Fruit fly (Drosophila melanogaster) whole organism, embryonic: ENCODE results near the gene CG43051.

Source experiments
- CG1024 ChIP-seq: fragments of 200-800 bp; sonication (Bioruptor generic); IDR thresholded peaks from 2 replicates; pipeline ENCODE4 v1.3.6; 2022; ENCODE audit warnings: missing biosample characterization, missing genetic modification characterization
- CG10267 ChIP-seq: fragments of 200-800 bp; sonication (Bioruptor generic); optimal IDR thresholded peaks from 2 replicates; lab custom pipeline; 2018; ENCODE audit warnings: missing biosample characterization, mild to moderate bottlenecking, missing genetic modification characterization, moderate library complexity
- CG10543 ChIP-seq: fragments of 200-800 bp; sonication (Bioruptor generic); optimal IDR thresholded peaks from 3 replicates; lab custom pipeline; 2017; ENCODE audit warnings: missing biosample characterization, mild to moderate bottlenecking, missing genetic modification characterization, moderate library complexity
- CG11504 ChIP-seq: fragments of 200-800 bp; sonication (Bioruptor generic); optimal IDR thresholded peaks from 3 replicates; lab custom pipeline; 2019; ENCODE audit warnings: missing biosample characterization, mild to moderate bottlenecking, missing genetic modification characterization, moderate library complexity
- CG17385 ChIP-seq: fragments of 200-800 bp; sonication (Bioruptor generic); optimal IDR thresholded peaks from 3 replicates; lab custom pipeline; 2018; ENCODE audit warnings: missing biosample characterization, mild to moderate bottlenecking, missing genetic modification characterization
- CG3281 ChIP-seq: fragments of 200-800 bp; sonication (Bioruptor generic); optimal IDR thresholded peaks from 3 replicates; lab custom pipeline; 2017; ENCODE audit warnings: missing biosample characterization, mild to moderate bottlenecking, missing genetic modification characterization
- CG5180 ChIP-seq: fragments of 200-800 bp; sonication (Bioruptor generic); optimal IDR thresholded peaks from 3 replicates; lab custom pipeline; 2017; ENCODE audit warnings: missing biosample characterization, missing genetic modification characterization, mild to moderate bottlenecking, moderate library complexity, missing genetic modification reagents
- CG5953 ChIP-seq: fragments of 200-800 bp; sonication (Bioruptor generic); IDR thresholded peaks from 2 replicates; pipeline ENCODE4 v1.3.6; 2022; ENCODE audit warnings: missing biosample characterization, missing genetic modification characterization
- CG6175 ChIP-seq: fragments of 200-800 bp; sonication (Bioruptor generic); IDR thresholded peaks from 3 replicates; pipeline ENCODE4 v1.3.6; 2022; ENCODE audit warnings: missing biosample characterization, missing genetic modification characterization
- CG7372 ChIP-seq: fragments of 200-800 bp; sonication (Bioruptor generic); IDR thresholded peaks from 2 replicates; pipeline ENCODE4 v1.3.6; 2022; ENCODE audit warnings: missing biosample characterization, missing genetic modification characterization
- CG7745 ChIP-seq: fragments of 200-800 bp; sonication (Bioruptor generic); optimal IDR thresholded peaks from 2 replicates; lab custom pipeline; 2018; ENCODE audit warnings: missing biosample characterization, mild to moderate bottlenecking, missing genetic modification characterization, moderate library complexity
- CG7963 ChIP-seq: fragments of 200-800 bp; sonication (Bioruptor generic); IDR thresholded peaks from 3 replicates; pipeline ENCODE4 v1.3.6; 2022; ENCODE audit warnings: missing biosample characterization, missing genetic modification characterization; ENCODE audit not compliant: partially characterized antibody
- CG8924 ChIP-seq: fragments of 200-800 bp; optimal IDR thresholded peaks from 3 replicates; lab custom pipeline; 2019; ENCODE audit warnings: missing biosample characterization, mild to moderate bottlenecking, missing genetic modification characterization, moderate library complexity
- Chrac-16 ChIP-seq: fragments of 200-800 bp; sonication (Bioruptor generic); optimal IDR thresholded peaks from 3 replicates; lab custom pipeline; 2016; ENCODE audit warnings: missing biosample characterization, missing genetic modification characterization
- Dad ChIP-seq: fragments of 200-800 bp; sonication (Bioruptor generic); optimal IDR thresholded peaks from 3 replicates; lab custom pipeline; 2016; ENCODE audit warnings: missing biosample characterization, missing genetic modification characterization
- Deaf1 ChIP-seq: fragments of 200-800 bp; optimal IDR thresholded peaks from 3 replicates; lab custom pipeline; 2019; ENCODE audit warnings: missing biosample characterization, mild to moderate bottlenecking, missing genetic modification characterization, moderate library complexity
- Drgx ChIP-seq: fragments of 200-800 bp; sonication (Bioruptor generic); IDR thresholded peaks from 2 replicates; pipeline ENCODE4 v1.3.6; 2022; ENCODE audit warnings: missing biosample characterization, missing genetic modification characterization
- Eip74EF ChIP-seq, 2 experiments: fragments of 200-800 bp in 1 of 2; fragments of >200 bp in 1 of 2; sonication (Bioruptor generic) in 1 of 2; optimal IDR thresholded peaks; 2 replicates each; lab custom pipeline; 2017 to 2019; ENCODE audit warnings: missing biosample characterization in 2 of 2, missing genetic modification characterization in 2 of 2, mild to moderate bottlenecking in 1 of 2, moderate library complexity in 1 of 2
- HHEX ChIP-seq: fragments of 200-800 bp; sonication (Bioruptor generic); optimal IDR thresholded peaks from 3 replicates; lab custom pipeline; 2017; ENCODE audit warnings: missing biosample characterization, mild to moderate bottlenecking, missing genetic modification characterization, missing genetic modification reagents
- Jarid2 ChIP-seq: fragments of 200-800 bp; sonication (Bioruptor generic); optimal IDR thresholded peaks from 3 replicates; lab custom pipeline; 2017; ENCODE audit warnings: mild to moderate bottlenecking, missing biosample characterization, missing genetic modification reagents, missing genetic modification characterization
- Lhr ChIP-seq: fragments of 200-800 bp; sonication (Bioruptor generic); optimal IDR thresholded peaks from 3 replicates; lab custom pipeline; 2017; ENCODE audit warnings: mild to moderate bottlenecking, missing biosample characterization, missing genetic modification reagents, missing genetic modification characterization
- Med ChIP-seq: fragments of 200-800 bp; sonication (Bioruptor generic); peaks from one replicate; lab custom pipeline; 2016; ENCODE audit warnings: missing biosample characterization, missing genetic modification characterization, mild to moderate bottlenecking, inconsistent platforms, moderate library complexity
- Mes4 ChIP-seq: fragments of 200-800 bp; sonication (Bioruptor generic); optimal IDR thresholded peaks from 2 replicates; lab custom pipeline; 2016; ENCODE audit warnings: missing biosample characterization, missing genetic modification characterization
- NC2β ChIP-seq: fragments of 200-800 bp; sonication (Bioruptor generic); optimal IDR thresholded peaks from 2 replicates; lab custom pipeline; 2016; ENCODE audit warnings: missing biosample characterization, missing genetic modification characterization
- Rfx ChIP-seq: fragments of 200-800 bp; sonication (Bioruptor generic); IDR thresholded peaks from 2 replicates; pipeline ENCODE4 v1.3.6; 2022; ENCODE audit warnings: missing biosample characterization, missing genetic modification characterization
- Trl ChIP-seq, 3 experiments: fragments of >200 bp in 2 of 3; fragments of 200-800 bp in 1 of 3; sonication (Bioruptor generic) in 1 of 3; optimal IDR thresholded peaks; 2 replicates in 1 of 3; 3 replicates in 2 of 3; lab custom pipeline; 2016 to 2017; ENCODE audit warnings: missing biosample characterization in 1 of 3, missing genetic modification characterization in 1 of 3
- ash1 ChIP-seq: fragments of 200-800 bp; sonication (Bioruptor generic); optimal IDR thresholded peaks from 2 replicates; lab custom pipeline; 2018; ENCODE audit warnings: missing biosample characterization, mild to moderate bottlenecking, missing genetic modification characterization
- cg ChIP-seq: fragments of 200-800 bp; sonication (Bioruptor generic); optimal IDR thresholded peaks from 3 replicates; lab custom pipeline; 2019; ENCODE audit warnings: missing biosample characterization, mild to moderate bottlenecking, missing genetic modification characterization, moderate library complexity
- chinmo ChIP-seq: fragments of 200-800 bp; sonication (Bioruptor generic); IDR thresholded peaks from 4 replicates; pipeline ENCODE4 v1.3.6; 2022; ENCODE audit warnings: missing biosample characterization, missing genetic modification characterization; ENCODE audit not compliant: partially characterized antibody
- ci ChIP-seq: fragments of 200-800 bp; sonication (Bioruptor generic); IDR thresholded peaks from 3 replicates; pipeline ENCODE4 v1.3.6; 2022; ENCODE audit warnings: missing biosample characterization, missing genetic modification characterization
- crc ChIP-seq: fragments of 200-800 bp; sonication (Bioruptor generic); optimal IDR thresholded peaks from 2 replicates; lab custom pipeline; 2016; ENCODE audit warnings: missing biosample characterization, missing genetic modification characterization
- dan ChIP-seq: fragments of 200-800 bp; sonication (Bioruptor generic); IDR thresholded peaks from 2 replicates; pipeline ENCODE4 v1.3.6; 2022; ENCODE audit warnings: missing biosample characterization, missing genetic modification characterization
- exex ChIP-seq: fragments of 200-800 bp; sonication (Bioruptor generic); optimal IDR thresholded peaks from 4 replicates; lab custom pipeline; 2018; ENCODE audit warnings: missing biosample characterization, mild to moderate bottlenecking, missing genetic modification characterization, moderate library complexity
- hkb ChIP-seq, 2 experiments: fragments of 200-800 bp in 1 of 2; fragments of >200 bp in 1 of 2; sonication (Bioruptor generic) in 1 of 2; IDR thresholded peaks in 1 of 2; optimal IDR thresholded peaks in 1 of 2; 2 replicates each; pipeline versions ENCODE4 v1.3.6 to Lab custom; 2017 to 2022; ENCODE audit warnings: missing biosample characterization in 1 of 2, missing genetic modification characterization in 1 of 2
- mirr ChIP-seq: fragments of 200-800 bp; sonication (Bioruptor generic); optimal IDR thresholded peaks from 3 replicates; lab custom pipeline; 2018; ENCODE audit warnings: missing biosample characterization, mild to moderate bottlenecking, missing genetic modification characterization
- nerfin-1 ChIP-seq: fragments of 200-800 bp; sonication (Bioruptor generic); optimal IDR thresholded peaks from 3 replicates; lab custom pipeline; 2019; ENCODE audit warnings: missing biosample characterization, mild to moderate bottlenecking, missing genetic modification characterization, moderate library complexity
- sd ChIP-seq: fragments of 200-800 bp; sonication (Bioruptor generic); optimal IDR thresholded peaks from 3 replicates; lab custom pipeline; 2018; ENCODE audit warnings: missing biosample characterization, mild to moderate bottlenecking, missing genetic modification characterization, moderate library complexity
- so ChIP-seq: fragments of 200-800 bp; sonication (Bioruptor generic); IDR thresholded peaks from 3 replicates; pipeline ENCODE4 v1.3.6; 2022; ENCODE audit warnings: missing biosample characterization, missing genetic modification characterization
- sr ChIP-seq: fragments of 200-800 bp; sonication (Bioruptor generic); IDR thresholded peaks from 3 replicates; pipeline ENCODE4 v1.3.6; 2022; ENCODE audit warnings: missing biosample characterization, missing genetic modification characterization
- tll ChIP-seq, 2 experiments: fragments of 200-800 bp in 1 of 2; fragments of >200 bp in 1 of 2; sonication (Bioruptor generic) in 1 of 2; optimal IDR thresholded peaks; 2 replicates each; lab custom pipeline; 2017 to 2019; ENCODE audit warnings: missing biosample characterization in 2 of 2, missing genetic modification characterization in 2 of 2, mild to moderate bottlenecking in 1 of 2, moderate library complexity in 1 of 2

The CG43051 gene

DNA sequence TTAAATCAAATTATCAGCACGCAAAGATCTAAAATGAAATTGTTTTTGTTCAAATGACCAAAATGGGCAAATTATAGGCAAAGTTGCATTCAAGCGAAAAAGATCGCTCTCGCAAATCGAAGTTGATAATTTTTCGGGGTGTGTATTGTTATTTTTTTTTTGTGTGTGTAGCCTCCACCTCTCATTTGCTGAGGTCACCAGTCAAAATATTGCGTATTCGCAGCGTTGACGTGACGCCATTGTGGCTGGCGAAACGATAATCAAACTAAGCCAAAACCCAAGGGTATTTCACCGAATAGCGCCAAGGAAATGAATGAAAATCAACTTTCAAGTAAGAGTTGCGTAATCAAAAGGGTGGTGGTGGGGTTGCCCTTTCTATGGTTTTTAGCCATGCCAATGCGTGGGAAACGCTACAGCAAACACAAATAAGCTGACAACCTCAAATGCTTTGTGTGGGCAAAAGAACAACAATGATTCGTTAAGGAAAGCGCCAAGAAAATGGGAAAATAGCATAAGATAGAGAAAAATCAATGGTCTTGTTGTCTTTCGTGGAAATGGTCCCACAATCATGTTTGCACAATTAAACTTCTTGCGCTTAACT lies 4.8 kb upstream of the CG43051 start (continued):
- no peak for TF ChIP-seq CG7963 (GFP tag; lab: Robert Waterston, UW)

DNA sequence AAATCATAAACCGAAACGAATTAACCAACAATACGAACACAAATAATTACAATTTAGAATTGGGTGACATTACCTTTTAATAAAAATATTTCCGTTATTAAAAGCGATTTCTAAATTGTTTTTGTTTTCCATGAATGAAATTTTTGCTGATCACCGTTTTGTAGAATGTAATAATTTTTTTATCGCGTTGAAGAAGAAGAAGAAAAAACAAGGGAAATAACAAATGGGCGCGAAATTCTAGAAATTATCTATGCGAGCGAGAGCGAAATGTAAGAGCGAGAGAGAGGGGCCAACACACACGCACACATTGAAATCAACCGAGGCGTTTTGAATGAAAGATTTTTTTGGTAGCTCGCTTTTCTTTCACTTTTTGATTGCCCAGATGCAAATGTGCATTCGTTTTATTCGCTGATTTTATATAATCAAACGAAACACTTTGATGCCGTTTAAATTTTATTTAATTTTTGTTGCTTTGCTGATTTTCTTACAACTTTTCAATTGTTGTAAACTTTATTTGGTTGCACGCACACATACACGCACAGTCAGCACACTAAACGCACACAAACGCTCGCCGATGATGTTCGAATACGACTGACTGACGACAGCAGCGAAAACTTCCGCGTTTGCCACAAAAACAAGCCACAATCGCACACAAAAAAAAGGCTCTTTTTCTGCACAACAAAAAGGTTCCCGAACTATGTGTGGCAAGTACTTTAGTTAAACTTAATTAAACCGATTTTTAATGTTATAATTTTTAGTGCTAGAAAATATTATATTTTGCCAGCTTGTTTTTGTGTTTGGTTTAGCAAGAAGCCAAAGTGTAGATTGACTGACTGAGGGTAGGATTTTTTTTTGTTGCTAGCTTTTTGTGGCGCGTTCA lies 3.5 kb upstream of the CG43051 start:
- TF ChIP-seq nerfin-1 (tag; lab: Kevin White, UChicago) (no peak), CG6175 (GFP tag; lab: Robert Waterston, UW) (0 out of 3 replicates have a peak, but pooled peaks have one; percentile 31), chinmo (0 out of 4 replicates have a peak, but pooled peaks have one; percentile 53), hkb (optimal IDR thresholded peaks at IDR 0.05; lab: Kevin White, UChicago) (peak; percentile 0), hkb (GFP tag; IDR thresholded peaks at IDR 0.05; lab: Robert Waterston, UW) (no peak), Dad (GFP tag; lab: Kevin White, UChicago) (no peak), Rfx (0 out of 2 replicates have a peak, but pooled peaks have one; percentile 6), CG1024 (no peak), CG10543 (GFP tag; lab: Kevin White, UChicago) (no peak), dan (GFP tag; lab: Robert Waterston, UW) (no peak), CG7745 (tag; lab: Kevin White, UChicago) (no peak), mirr (GFP tag; lab: Kevin White, UChicago) (peak; percentile 10), Eip74EF (GFP tag; optimal IDR thresholded peaks at IDR 0.05; lab: Kevin White, UChicago) (peak in 1 of 2 experiments; percentile 1), sr (GFP tag; lab: Robert Waterston, UW) (no peak), Med (GFP tag; lab: Kevin White, UChicago) (peak; percentile 57), Lhr (GFP tag; lab: Kevin White, UChicago) (no peak), crc (GFP tag; lab: Kevin White, UChicago) (no peak), CG7372 (GFP tag; lab: Robert Waterston, UW) (no peak), ash1 (GFP tag; lab: Kevin White, UChicago) (no peak), so (GFP tag; lab: Robert Waterston, UW) (no peak), Chrac-16 (no peak), Trl (optimal IDR thresholded peaks at IDR 0.05; lab: Kevin White, UChicago) (peak; percentile 47 to 63), Trl (GFP tag; optimal IDR thresholded peaks at IDR 0.05; lab: Kevin White, UChicago) (no peak), CG5953 (GFP tag; lab: Robert Waterston, UW) (0 out of 2 replicates have a peak, but pooled peaks have one; percentile 21), NC2β (GFP tag; lab: Kevin White, UChicago) (no peak), Mes4 (no peak), CG10267 (tag; lab: Kevin White, UChicago) (no peak), Drgx (peak; percentile 11; the same call in 1 of the 2 replicates), exex (tag; lab: Kevin White, UChicago) (peak; percentile 42), tll (GFP tag; optimal IDR thresholded peaks at IDR 0.05; lab: Kevin White, UChicago) (no peak), sd (peak; percentile 67), Jarid2 (GFP tag; lab: Kevin White, UChicago) (peak; percentile 6), ci (GFP tag; lab: Robert Waterston, UW) (peak; percentile 30; the same call in 1 of the 3 replicates), CG11504 (tag; lab: Kevin White, UChicago) (peak; percentile 18), Deaf1 (tag; lab: Kevin White, UChicago) (peak; percentile 11), CG8924 (tag; lab: Kevin White, UChicago) (no peak), CG17385 (GFP tag; lab: Kevin White, UChicago) (peak; percentile 52), HHEX (GFP tag; lab: Kevin White, UChicago) (no peak), CG5180 (GFP tag; lab: Kevin White, UChicago) (peak; percentile 68), cg (GFP tag; lab: Kevin White, UChicago) (peak; percentile 66), CG3281 (peak; percentile 24)
